Fruit fly (Drosophila melanogaster): ENCODE results near the gene Smyd4-2.

Smyd4-2 gene

DNA sequence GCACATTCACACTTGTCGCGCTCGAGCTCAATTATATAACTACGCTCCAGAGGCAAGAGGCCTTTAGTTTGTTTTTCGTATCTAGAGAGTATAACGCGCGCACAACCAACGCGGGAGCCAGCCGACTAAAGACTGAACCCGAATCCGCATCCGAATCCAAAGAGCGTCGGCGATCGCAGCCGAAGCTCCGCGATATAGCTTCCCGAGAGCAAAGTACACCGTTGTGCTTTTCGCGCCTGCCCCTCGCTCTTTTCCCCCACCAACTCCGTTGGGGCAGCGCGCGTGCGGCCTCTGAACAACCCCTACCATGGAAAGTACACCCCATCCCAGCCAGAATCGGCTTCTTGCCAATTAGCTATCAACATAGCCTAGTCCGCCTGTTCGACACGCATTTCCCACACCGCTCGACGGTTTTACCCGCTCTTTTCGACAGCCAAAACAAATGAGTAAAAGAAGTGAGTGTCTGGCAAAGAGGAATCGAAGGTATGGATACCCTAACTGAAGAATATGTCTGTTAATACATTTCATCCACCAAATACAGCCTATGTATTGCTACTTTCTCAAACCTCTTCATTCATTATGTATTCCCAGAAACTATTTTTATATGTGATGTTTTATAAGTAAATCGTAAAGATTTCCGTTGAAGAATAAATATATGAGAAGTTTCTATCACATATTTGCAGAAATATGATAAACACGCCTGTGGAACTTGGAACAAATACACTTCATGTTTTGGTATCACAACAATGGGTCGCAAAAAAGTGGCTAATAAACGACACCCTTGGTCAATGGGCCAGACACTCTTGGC lies 7.0 kb upstream of the Smyd4-2 start (continued):
- no peak for TF ChIP-seq CG17328 (GFP tag; IDR thresholded peaks at IDR 0.05)
- TF ChIP-seq CG10267 (tag; optimal IDR thresholded peaks at IDR 0.05), result no peak
- peak; percentile 47 for TF ChIP-seq Dip3 (GFP tag; optimal IDR thresholded peaks at IDR 0.05)
- peak; percentile 10 for TF ChIP-seq ind (GFP tag; optimal IDR thresholded peaks at IDR 0.05)
- peak; percentile 21 for TF ChIP-seq CG13775 (GFP tag; optimal IDR thresholded peaks at IDR 0.05)
- TF ChIP-seq esg (GFP tag; conservative IDR thresholded peaks at IDR 0.05), result no peak
- peak; percentile 59 for TF ChIP-seq Meics (GFP tag; optimal IDR thresholded peaks at IDR 0.05)
- no peak for TF ChIP-seq lola (GFP tag; optimal IDR thresholded peaks at IDR 0.05)
- peak; percentile 11; the same call in 1 of the 3 replicates for TF ChIP-seq dysf (GFP tag; IDR thresholded peaks at IDR 0.05)
- no peak for TF ChIP-seq CG14710 (tag; optimal IDR thresholded peaks at IDR 0.05)
- no peak for TF ChIP-seq CG11398 (GFP tag; optimal IDR thresholded peaks at IDR 0.05)
- no peak for TF ChIP-seq CG1792 (GFP tag; optimal IDR thresholded peaks at IDR 0.05)
- no peak for TF ChIP-seq zf30C (GFP tag; optimal IDR thresholded peaks at IDR 0.05)
- 0 out of 2 replicates have a peak, but pooled peaks have one; percentile 26 for TF ChIP-seq wdn (GFP tag; IDR thresholded peaks at IDR 0.05)
- TF ChIP-seq Asciz (GFP tag; optimal IDR thresholded peaks at IDR 0.05), result no peak
- no peak for TF ChIP-seq fu2 (GFP tag; optimal IDR thresholded peaks at IDR 0.05)
- TF ChIP-seq Nf-YA (GFP tag; IDR thresholded peaks at IDR 0.05), result no peak
- no peak for TF ChIP-seq eve (GFP tag; optimal IDR thresholded peaks at IDR 0.05)
- TF ChIP-seq nerfin-2 (GFP tag; IDR thresholded peaks at IDR 0.05; ENCODE audit: partially characterized antibody), result no peak
- TF ChIP-seq salm (tag; optimal IDR thresholded peaks at IDR 0.05), result no peak
- no peak for TF ChIP-seq CG11085 (GFP tag; IDR thresholded peaks at IDR 0.05)
- TF ChIP-seq insv (GFP tag; optimal IDR thresholded peaks at IDR 0.05), result no peak
- TF ChIP-seq Ravus (GFP tag; IDR thresholded peaks at IDR 0.05), result no peak
- no peak for TF ChIP-seq CG14667 (GFP tag; IDR thresholded peaks at IDR 0.05)
- no peak for TF ChIP-seq CG16815 (GFP tag; optimal IDR thresholded peaks at IDR 0.05)
- 0 out of 2 replicates have a peak, but pooled peaks have one; percentile 7 for TF ChIP-seq Oaz (GFP tag; IDR thresholded peaks at IDR 0.05)
- TF ChIP-seq Poxn (GFP tag; IDR thresholded peaks at IDR 0.05), result no peak
- TF ChIP-seq pnt (GFP tag; optimal IDR thresholded peaks at IDR 0.05), result no peak
- TF ChIP-seq hb (GFP tag; IDR thresholded peaks at IDR 0.05; ENCODE audit: partially characterized antibody), result no peak
- no peak for TF ChIP-seq Dref (GFP tag; IDR thresholded peaks at IDR 0.05)
- no peak for TF ChIP-seq CHES-1-like (GFP tag; optimal IDR thresholded peaks at IDR 0.05)
- TF ChIP-seq CG11723 (GFP tag; optimal IDR thresholded peaks at IDR 0.05), result no peak
- TF ChIP-seq CG8478 (optimal IDR thresholded peaks at IDR 0.05), result no peak
- TF ChIP-seq HLHmδ (GFP tag; optimal IDR thresholded peaks at IDR 0.05), result no peak
- no peak for TF ChIP-seq Oli (tag; optimal IDR thresholded peaks at IDR 0.05)
- peak; percentile 88 for TF ChIP-seq CG34376 (GFP tag; optimal IDR thresholded peaks at IDR 0.05)
- TF ChIP-seq Ada2b (GFP tag; IDR thresholded peaks at IDR 0.05), result no peak
- TF ChIP-seq CG18476 (GFP tag; optimal IDR thresholded peaks at IDR 0.05), result no peak
- TF ChIP-seq lab (GFP tag; optimal IDR thresholded peaks at IDR 0.05), result peak; percentile 77
- TF ChIP-seq CG3726 (GFP tag; IDR thresholded peaks at IDR 0.05), result no peak
- TF ChIP-seq Rfx (GFP tag; IDR thresholded peaks at IDR 0.05), result peak; percentile 43; the same call in 1 of the 2 replicates
- TF ChIP-seq psq (GFP tag; optimal IDR thresholded peaks at IDR 0.05), result no peak
- TF ChIP-seq prd (optimal IDR thresholded peaks at IDR 0.05), result no peak
- peak; percentile 26; the same call in 2 of the 3 replicates for TF ChIP-seq prd (GFP tag; IDR thresholded peaks at IDR 0.05)
- peak; percentile 64 for TF ChIP-seq HmgZ (tag; optimal IDR thresholded peaks at IDR 0.05)
- peak; percentile 15 for TF ChIP-seq CG6813 (GFP tag; optimal IDR thresholded peaks at IDR 0.05)
- no peak for TF ChIP-seq CG6272 (GFP tag; IDR thresholded peaks at IDR 0.05)
- TF ChIP-seq cato (GFP tag; optimal IDR thresholded peaks at IDR 0.05; ENCODE audit: borderline replicate concordance), result no peak
- peak; percentile 91 for TF ChIP-seq Jarid2 (GFP tag; optimal IDR thresholded peaks at IDR 0.05)
- no peak for TF ChIP-seq CG14441 (GFP tag; IDR thresholded peaks at IDR 0.05)
